Fruit fly (Drosophila melanogaster) whole organism, prepupa: ENCODE data around the gene jet.
A peak's percentile ranks its signal among the peaks of the same experiment; 100 is the strongest.

Experiments used
- CG10631 ChIP-seq: fragments of 200-800 bp; sonication (Bioruptor generic); optimal IDR thresholded peaks from 2 replicates; lab custom pipeline; 2016; ENCODE audit warnings: missing biosample characterization, missing genetic modification characterization
- CG16779 ChIP-seq: fragments of 200-800 bp; sonication (Bioruptor generic); optimal IDR thresholded peaks from 3 replicates; lab custom pipeline; 2017; ENCODE audit warnings: missing biosample characterization, mild to moderate bottlenecking, missing genetic modification characterization
- CG6792 ChIP-seq: fragments of 200-800 bp; sonication (Bioruptor generic); optimal IDR thresholded peaks from 3 replicates; lab custom pipeline; 2016; ENCODE audit warnings: missing biosample characterization, missing genetic modification characterization
- Eip78C ChIP-seq: fragments of 200-800 bp; sonication (Bioruptor generic); peaks from one replicate; lab custom pipeline; 2016; ENCODE audit warnings: missing biosample characterization, missing genetic modification characterization
- Eip93F ChIP-seq: fragments of 200-800 bp; sonication (Bioruptor generic); optimal IDR thresholded peaks from 2 replicates; lab custom pipeline; 2016; ENCODE audit warnings: missing biosample characterization, mild to moderate bottlenecking, missing genetic modification characterization
- Gug ChIP-seq: fragments of 200-800 bp; sonication (Bioruptor generic); IDR thresholded peaks from 2 replicates; pipeline ENCODE4 v1.3.6; 2022; ENCODE audit warnings: missing biosample characterization, missing genetic modification characterization
- Lpt ChIP-seq: fragments of 200-800 bp; sonication (Bioruptor generic); optimal IDR thresholded peaks from 3 replicates; lab custom pipeline; 2016; ENCODE audit warnings: missing biosample characterization, missing genetic modification characterization
- OdsH ChIP-seq: fragments of 200-800 bp; sonication (Bioruptor generic); optimal IDR thresholded peaks from 3 replicates; lab custom pipeline; 2016; ENCODE audit warnings: missing biosample characterization, missing genetic modification characterization
- net ChIP-seq: fragments of 200-800 bp; sonication (Bioruptor generic); optimal IDR thresholded peaks from 3 replicates; lab custom pipeline; 2016; ENCODE audit warnings: missing biosample characterization, missing genetic modification characterization
- vri ChIP-seq: fragments of 200-800 bp; sonication (Bioruptor generic); optimal IDR thresholded peaks from 3 replicates; lab custom pipeline; 2016; ENCODE audit warnings: missing biosample characterization, mild to moderate bottlenecking, missing genetic modification characterization

dm6 chr2L:4996283-4996922, 46.8 kb upstream of the jet start:
- TF ChIP-seq Gug (no peak), vri (GFP tag; lab: Kevin White, UChicago) (no peak), CG6792 (no peak), net (GFP tag; lab: Kevin White, UChicago) (no peak), OdsH (GFP tag; lab: Kevin White, UChicago) (no peak), Eip93F (GFP tag; lab: Kevin White, UChicago) (no peak), Eip78C (GFP tag; lab: Kevin White, UChicago) (peak; percentile 58), CG10631 (GFP tag; lab: Kevin White, UChicago) (no peak), CG16779 (tag; lab: Kevin White, UChicago) (no peak), Lpt (GFP tag; lab: Kevin White, UChicago) (no peak)
